Worm (Caenorhabditis elegans) whole organism, midembryonic: Measurements from ENCODE around the gene phf-14.

Experiments
- cog-1 ChIP-seq: sonication (generic microtip); optimal IDR thresholded peaks from 2 replicates; lab custom pipeline; 2016; ENCODE audit warnings: missing genetic modification characterization, missing compliant biosample characterization
- flt-1 ChIP-seq: fragments of 200-800 bp; sonication (Bioruptor generic); IDR thresholded peaks from 2 replicates; pipeline ENCODE4 v1.3.6; 2022; ENCODE audit warnings: missing genetic modification characterization, missing compliant biosample characterization
- klf-2 ChIP-seq: fragments of 200-800 bp; sonication (Bioruptor generic); conservative IDR thresholded peaks from 2 replicates; pipeline ENCODE4 v1.3.6; 2022; ENCODE audit warnings: missing genetic modification reagents, missing genetic modification characterization, missing compliant biosample characterization
- med-1 ChIP-seq: sonication (generic microtip); optimal IDR thresholded peaks from 2 replicates; lab custom pipeline; 2017; ENCODE audit warnings: missing genetic modification characterization, mild to moderate bottlenecking, missing compliant biosample characterization, antibody characterized with exemption, missing genetic modification reagents; ENCODE audit not compliant: insufficient read depth
- ref-1 ChIP-seq: fragments of 200-800 bp; sonication (Bioruptor generic); conservative IDR thresholded peaks from 2 replicates; pipeline ENCODE4 v1.3.6; 2022; ENCODE audit warnings: missing genetic modification reagents, missing genetic modification characterization, missing compliant biosample characterization
- tab-1 ChIP-seq: fragments of 200-800 bp; sonication (Bioruptor generic); IDR thresholded peaks from 2 replicates; pipeline ENCODE4 v1.3.6; 2022; ENCODE audit warnings: missing genetic modification characterization, missing compliant biosample characterization
- ztf-23 ChIP-seq: fragments of 200-800 bp; sonication (Bioruptor generic); IDR thresholded peaks from 2 replicates; pipeline ENCODE4 v1.3.6; 2022; ENCODE audit warnings: missing genetic modification reagents, missing genetic modification characterization, missing compliant biosample characterization
- ztf-29 ChIP-seq: fragments of 200-800 bp; sonication (Bioruptor generic); IDR thresholded peaks from 2 replicates; pipeline ENCODE4 v1.3.6; 2022; ENCODE audit warnings: missing genetic modification reagents, missing genetic modification characterization, missing compliant biosample characterization

DNA sequence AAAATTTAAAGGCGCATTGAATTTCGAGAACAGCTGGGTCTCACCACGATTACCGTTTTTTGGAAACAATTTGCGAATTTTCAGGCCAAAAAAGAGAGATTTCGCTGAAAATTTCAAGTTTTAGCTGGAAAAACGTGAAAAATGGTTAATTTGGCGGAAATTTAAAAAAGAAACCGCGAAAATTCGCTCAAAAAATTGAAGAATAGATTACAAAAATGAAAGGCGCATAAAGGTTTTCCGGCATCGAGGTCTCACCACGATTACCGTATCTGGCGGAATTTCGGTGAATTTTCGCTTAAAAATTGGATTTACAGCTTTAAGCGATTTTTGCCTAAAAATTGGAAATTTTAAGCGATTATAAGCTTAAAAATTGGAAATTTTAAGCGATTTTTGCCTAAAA is 11.7 kb upstream of the phf-14 start:
- no peak for TF ChIP-seq cog-1 (tag; lab: Kevin White, UChicago)
- no peak for TF ChIP-seq flt-1 (GFP tag; lab: Robert Waterston, UW)
- TF ChIP-seq ztf-23 (GFP tag; lab: Robert Waterston, UW), result no peak
- TF ChIP-seq ref-1 (GFP tag; lab: Robert Waterston, UW), result no peak
- TF ChIP-seq klf-2 (GFP tag; lab: Robert Waterston, UW), result no peak
- TF ChIP-seq ztf-29 (GFP tag; lab: Robert Waterston, UW), result no peak
- TF ChIP-seq tab-1 (GFP tag; lab: Robert Waterston, UW), result no peak
- TF ChIP-seq med-1 (GFP tag; lab: Kevin White, UChicago), result no peak
